Worm (Caenorhabditis elegans): ENCODE results near the gene T26C12.3.

- TF ChIP-seq nhr-77 (tag; optimal IDR thresholded peaks at IDR 0.05) (no peak), ZK546.5 (tag; optimal IDR thresholded peaks at IDR 0.05) (no peak), unc-62 (GFP tag; optimal IDR thresholded peaks at IDR 0.05 in 1 of 2) (peak in 1 of 2 experiments; percentile 79), unc-62 (tag; optimal IDR thresholded peaks at IDR 0.05) (no peak), lin-13 (GFP tag; optimal IDR thresholded peaks at IDR 0.05) (no peak), ztf-11 (tag; optimal IDR thresholded peaks at IDR 0.05) (no peak), mep-1 (tag; optimal IDR thresholded peaks at IDR 0.05) (peak; percentile 53), unc-130 (GFP tag; optimal IDR thresholded peaks at IDR 0.05) (no peak), nhr-76 (tag; optimal IDR thresholded peaks at IDR 0.05) (no peak), R02D3.7 (tag; optimal IDR thresholded peaks at IDR 0.05) (no peak), madf-9 (GFP tag; conservative IDR thresholded peaks at IDR 0.05) (no peak), ceh-82 (tag; optimal IDR thresholded peaks at IDR 0.05) (no peak), ama-1 (optimal IDR thresholded peaks at IDR 0.05) (peak; percentile 7), dpl-1 (GFP tag; optimal IDR thresholded peaks at IDR 0.05) (no peak), nhr-28 (tag; optimal IDR thresholded peaks at IDR 0.05) (peak; percentile 59)
Observed at ce11 chrIV:3233429-3233885, 39.7 kb downstream of the T26C12.3 start.
